Worm (Caenorhabditis elegans) whole organism, L2 larva: ENCODE data around the gene B0250.8.

Experiments used
- C34F6.9 ChIP-seq: fragments of 150-350 bp; optimal IDR thresholded peaks from 2 replicates; lab custom pipeline; 2014; ENCODE audit warnings: missing biosample characterization, missing genetic modification characterization
- F13H6.1 ChIP-seq: sonication (generic microtip); optimal IDR thresholded peaks from 2 replicates; lab custom pipeline; 2016; ENCODE audit warnings: missing genetic modification characterization, missing compliant biosample characterization
- R02D3.7 ChIP-seq: fragments of 150-350 bp; optimal IDR thresholded peaks from 2 replicates; lab custom pipeline; 2014; ENCODE audit warnings: missing biosample characterization, missing genetic modification characterization
- Y55F3AM.14 ChIP-seq: fragments of 200-800 bp; sonication (Bioruptor generic); optimal IDR thresholded peaks from 2 replicates; lab custom pipeline; 2018; ENCODE audit warnings: mild to moderate bottlenecking, missing genetic modification characterization, missing compliant biosample characterization
- ZK546.5 ChIP-seq: sonication (generic microtip); optimal IDR thresholded peaks from 2 replicates; lab custom pipeline; 2017; ENCODE audit warnings: missing biosample characterization, missing genetic modification characterization
- alr-1 ChIP-seq: fragments of 150-350 bp; optimal IDR thresholded peaks from 2 replicates; lab custom pipeline; 2014; ENCODE audit warnings: missing biosample characterization, missing genetic modification characterization
- aly-2 ChIP-seq: fragments of 150-350 bp; optimal IDR thresholded peaks from 2 replicates; lab custom pipeline; 2014; ENCODE audit warnings: missing biosample characterization, missing genetic modification characterization
- ama-1 ChIP-seq: fragments of 150-350 bp; optimal IDR thresholded peaks from 2 replicates; lab custom pipeline; 2018; ENCODE audit warnings: inconsistent platforms
- blmp-1 ChIP-seq: sonication (generic microtip); optimal IDR thresholded peaks from 2 replicates; lab custom pipeline; 2017; ENCODE audit warnings: missing genetic modification characterization, mild to moderate bottlenecking, missing compliant biosample characterization, antibody characterized with exemption, moderate library complexity; ENCODE audit not compliant: insufficient read depth
- ceh-16 ChIP-seq: fragments of 150-350 bp; optimal IDR thresholded peaks from 2 replicates; lab custom pipeline; 2014; ENCODE audit warnings: missing biosample characterization, missing genetic modification characterization
- ceh-82 ChIP-seq: fragments of 150-350 bp; optimal IDR thresholded peaks from 2 replicates; lab custom pipeline; 2014; ENCODE audit warnings: missing biosample characterization, missing genetic modification characterization
- crh-2 ChIP-seq: sonication (generic microtip); optimal IDR thresholded peaks from 2 replicates; lab custom pipeline; 2017; ENCODE audit warnings: missing biosample characterization, missing genetic modification characterization
- egl-27 ChIP-seq: sonication (generic microtip); optimal IDR thresholded peaks from 3 replicates; lab custom pipeline; 2017; ENCODE audit warnings: missing biosample characterization, missing genetic modification reagents, missing genetic modification characterization
- elt-1 ChIP-seq: fragments of 150-350 bp; optimal IDR thresholded peaks from 2 replicates; lab custom pipeline; 2014; ENCODE audit warnings: missing biosample characterization, missing genetic modification characterization
- elt-3 ChIP-seq: sonication (generic microtip); optimal IDR thresholded peaks from 2 replicates; lab custom pipeline; 2017; ENCODE audit warnings: missing biosample characterization, missing genetic modification characterization
- fos-1 ChIP-seq: fragments of 150-350 bp; optimal IDR thresholded peaks from 2 replicates; lab custom pipeline; 2014; ENCODE audit warnings: missing biosample characterization, missing genetic modification characterization
- lin-11 ChIP-seq: fragments of 150-350 bp; sonication (generic microtip); optimal IDR thresholded peaks from 2 replicates; lab custom pipeline; 2014; ENCODE audit warnings: missing biosample characterization, missing genetic modification characterization, inconsistent platforms, mixed read lengths
- lsy-2 ChIP-seq, 2 experiments: fragments of 150-350 bp in 1 of 2; sonication (generic microtip) in 1 of 2; optimal IDR thresholded peaks; 2 replicates each; lab custom pipeline; 2014 to 2017; ENCODE audit warnings: missing biosample characterization in 2 of 2, missing genetic modification characterization in 2 of 2
- mab-5 ChIP-seq: fragments of 150-350 bp; optimal IDR thresholded peaks from 2 replicates; lab custom pipeline; 2014; ENCODE audit warnings: missing biosample characterization, missing genetic modification characterization
- mbf-1 ChIP-seq: sonication (generic microtip); optimal IDR thresholded peaks from 2 replicates; lab custom pipeline; 2017; ENCODE audit warnings: missing biosample characterization, missing genetic modification characterization
- mdl-1 ChIP-seq, 2 experiments: fragments of 150-350 bp in 1 of 2; sonication (generic microtip) in 1 of 2; optimal IDR thresholded peaks; 2 replicates each; lab custom pipeline; 2017; ENCODE audit warnings: missing biosample characterization in 2 of 2, missing genetic modification characterization in 2 of 2
- nhr-10 ChIP-seq: sonication (generic microtip); optimal IDR thresholded peaks from 2 replicates; lab custom pipeline; 2017; ENCODE audit warnings: missing biosample characterization, missing genetic modification characterization
- nhr-11 ChIP-seq: fragments of 150-350 bp; optimal IDR thresholded peaks from 2 replicates; lab custom pipeline; 2014; ENCODE audit warnings: missing biosample characterization, missing genetic modification characterization
- nhr-12 ChIP-seq: fragments of 150-350 bp; optimal IDR thresholded peaks from 2 replicates; lab custom pipeline; 2014; ENCODE audit warnings: missing biosample characterization, missing genetic modification characterization
- nhr-129 ChIP-seq: fragments of 150-350 bp; optimal IDR thresholded peaks from 2 replicates; lab custom pipeline; 2014; ENCODE audit warnings: missing biosample characterization, missing genetic modification characterization
- nhr-21 ChIP-seq: fragments of 150-350 bp; optimal IDR thresholded peaks from 2 replicates; lab custom pipeline; 2014; ENCODE audit warnings: missing biosample characterization, missing genetic modification characterization
- nhr-23 ChIP-seq: fragments of 150-350 bp; optimal IDR thresholded peaks from 2 replicates; lab custom pipeline; 2014; ENCODE audit warnings: missing biosample characterization, missing genetic modification reagents, missing genetic modification characterization
- nhr-237 ChIP-seq: fragments of 150-350 bp; optimal IDR thresholded peaks from 2 replicates; lab custom pipeline; 2014; ENCODE audit warnings: missing biosample characterization, missing genetic modification characterization
- nhr-25 ChIP-seq: fragments of 150-350 bp; sonication (generic microtip); optimal IDR thresholded peaks from 3 replicates; lab custom pipeline; 2014; ENCODE audit warnings: missing biosample characterization, missing genetic modification characterization
- nhr-6 ChIP-seq: fragments of 150-350 bp; optimal IDR thresholded peaks from 2 replicates; lab custom pipeline; 2014; ENCODE audit warnings: missing biosample characterization, missing genetic modification characterization
- nhr-77 ChIP-seq: fragments of 150-350 bp; optimal IDR thresholded peaks from 2 replicates; lab custom pipeline; 2014; ENCODE audit warnings: missing biosample characterization, missing genetic modification characterization
- peb-1 ChIP-seq: fragments of 150-350 bp; optimal IDR thresholded peaks from 2 replicates; lab custom pipeline; 2014; ENCODE audit warnings: missing biosample characterization, missing genetic modification characterization
- sma-3 ChIP-seq: sonication (generic microtip); optimal IDR thresholded peaks from 2 replicates; lab custom pipeline; 2016; ENCODE audit warnings: missing genetic modification reagents, missing genetic modification characterization, missing compliant biosample characterization
- sma-9 ChIP-seq, 2 experiments: fragments of 150-350 bp in 1 of 2; sonication (generic microtip) in 1 of 2; optimal IDR thresholded peaks; 2 replicates each; lab custom pipeline; 2014 to 2016; ENCODE audit warnings: missing genetic modification characterization in 2 of 2, mild to moderate bottlenecking in 1 of 2, missing biosample characterization in 1 of 2, missing compliant biosample characterization in 1 of 2, missing genetic modification reagents in 1 of 2, moderate library complexity in 1 of 2
- snpc-4 ChIP-seq: fragments of 150-350 bp; optimal IDR thresholded peaks from 2 replicates; lab custom pipeline; 2014; ENCODE audit warnings: missing biosample characterization, missing genetic modification characterization
- unc-39 ChIP-seq: fragments of 150-350 bp; optimal IDR thresholded peaks from 2 replicates; lab custom pipeline; 2014; ENCODE audit warnings: missing biosample characterization, missing genetic modification characterization
- unc-55 ChIP-seq: fragments of 150-350 bp; sonication (generic microtip); optimal IDR thresholded peaks from 3 replicates; lab custom pipeline; 2014; ENCODE audit warnings: missing biosample characterization, missing genetic modification reagents, missing genetic modification characterization
- unc-62 ChIP-seq: fragments of 150-350 bp; optimal IDR thresholded peaks from 2 replicates; lab custom pipeline; 2014; ENCODE audit warnings: missing biosample characterization, missing genetic modification reagents, missing genetic modification characterization
- zag-1 ChIP-seq: fragments of 150-350 bp; optimal IDR thresholded peaks from 2 replicates; lab custom pipeline; 2014; ENCODE audit warnings: missing biosample characterization, missing genetic modification characterization
- ztf-1 ChIP-seq: fragments of 200-800 bp; sonication (Bioruptor generic); conservative IDR thresholded peaks from 2 replicates; pipeline ENCODE4 v1.3.6; 2022; ENCODE audit warnings: missing genetic modification characterization, missing compliant biosample characterization
- ztf-11 ChIP-seq: sonication (generic microtip); optimal IDR thresholded peaks from 2 replicates; lab custom pipeline; 2017; ENCODE audit warnings: missing biosample characterization, missing genetic modification characterization
- ztf-4 ChIP-seq: fragments of 150-350 bp; optimal IDR thresholded peaks from 2 replicates; lab custom pipeline; 2014; ENCODE audit warnings: missing biosample characterization, missing genetic modification characterization

B0250.8 gene

DNA sequence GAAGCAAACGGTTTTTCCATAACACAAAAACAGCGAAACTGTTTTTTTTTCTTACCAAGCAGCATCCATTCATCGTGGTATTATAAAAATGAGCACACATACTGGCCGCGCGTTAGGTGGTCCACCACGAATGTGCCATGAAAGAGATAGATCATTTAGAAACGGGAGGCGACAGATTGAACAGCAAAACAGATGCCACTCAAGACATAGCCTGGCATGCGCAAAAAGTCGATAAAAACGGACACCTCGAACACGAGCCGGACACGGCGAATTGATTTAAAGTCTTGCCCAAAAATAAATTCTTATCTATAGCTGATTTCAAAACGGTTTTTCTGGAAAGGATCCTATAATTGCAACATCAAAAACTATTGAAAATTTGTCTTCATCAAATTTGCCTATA lies 13.1 kb downstream of the B0250.8 start:
- TF ChIP-seq nhr-129 (tag; lab: Kevin White, UChicago), result no peak
- no peak for TF ChIP-seq peb-1 (tag; lab: Kevin White, UChicago)
- TF ChIP-seq ztf-1 (GFP tag; lab: Robert Waterston, UW), result no peak
- TF ChIP-seq nhr-77, result no peak
- TF ChIP-seq nhr-10 (tag; lab: Kevin White, UChicago), result no peak
- TF ChIP-seq nhr-25 (tag; lab: Kevin White, UChicago), result no peak
- TF ChIP-seq elt-1 (tag; lab: Kevin White, UChicago), result no peak
- TF ChIP-seq C34F6.9 (tag; lab: Kevin White, UChicago), result peak; percentile 5
- no peak for TF ChIP-seq nhr-12
- TF ChIP-seq lin-11 (tag; lab: Kevin White, UChicago), result no peak
- no peak for TF ChIP-seq nhr-11
- no peak for TF ChIP-seq nhr-6
- no peak for TF ChIP-seq ZK546.5
- TF ChIP-seq unc-55, result peak; percentile 3
- TF ChIP-seq R02D3.7, result no peak
- no peak for TF ChIP-seq aly-2 (tag; lab: Kevin White, UChicago)
- no peak for TF ChIP-seq Y55F3AM.14 (GFP tag; lab: Kevin White, UChicago)

DNA sequence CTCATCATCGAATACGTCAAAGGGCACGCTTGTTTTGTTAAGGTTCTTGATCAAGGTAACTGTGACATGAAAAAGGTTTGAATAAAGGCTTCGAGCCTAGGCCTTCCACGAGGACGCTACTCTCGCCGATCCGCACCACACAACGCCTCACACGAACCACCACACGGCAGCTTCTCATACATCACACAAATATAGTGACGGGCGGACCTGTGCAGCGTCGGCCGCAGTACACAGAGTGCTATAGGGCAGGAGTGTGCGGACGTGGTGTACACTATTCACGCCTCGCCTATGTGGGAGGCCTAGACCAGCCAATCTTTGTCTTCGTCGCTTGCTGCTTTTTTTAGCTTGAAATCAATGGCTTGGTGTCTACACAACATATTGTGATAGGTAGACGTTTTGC lies 14.6 kb downstream of the B0250.8 start:
- no peak for TF ChIP-seq elt-3 (tag; lab: Kevin White, UChicago)
- TF ChIP-seq unc-39, result no peak
- no peak for TF ChIP-seq R02D3.7
- no peak for TF ChIP-seq sma-3 (GFP tag; lab: Kevin White, UChicago)
- no peak for TF ChIP-seq nhr-25 (tag; lab: Kevin White, UChicago)
- peak; percentile 1 for TF ChIP-seq nhr-129 (tag; lab: Kevin White, UChicago)
- TF ChIP-seq unc-55, result peak; percentile 8
- TF ChIP-seq mdl-1 (tag; optimal IDR thresholded peaks at IDR 0.05; lab: Kevin White, UChicago), result no peak
- TF ChIP-seq snpc-4 (tag; lab: Kevin White, UChicago), result peak; percentile 96
- TF ChIP-seq crh-2 (tag; lab: Kevin White, UChicago), result no peak
- no peak for TF ChIP-seq elt-1 (tag; lab: Kevin White, UChicago)
- TF ChIP-seq mbf-1 (tag; lab: Kevin White, UChicago), result no peak
- TF ChIP-seq ceh-82 (tag; lab: Kevin White, UChicago), result no peak
- no peak for TF ChIP-seq nhr-237 (tag; lab: Kevin White, UChicago)
- no peak for TF ChIP-seq peb-1 (tag; lab: Kevin White, UChicago)
- TF ChIP-seq unc-62 (GFP tag; lab: Kevin White, UChicago), result no peak
- TF ChIP-seq nhr-11, result no peak
- no peak for TF ChIP-seq Y55F3AM.14 (GFP tag; lab: Kevin White, UChicago)
- no peak for TF ChIP-seq nhr-77
- no peak for TF ChIP-seq ZK546.5
- TF ChIP-seq sma-9 (GFP tag; optimal IDR thresholded peaks at IDR 0.05; lab: Kevin White, UChicago), result no peak
- no peak for TF ChIP-seq sma-9 (tag; optimal IDR thresholded peaks at IDR 0.05; lab: Kevin White, UChicago)
- TF ChIP-seq lsy-2 (tag; optimal IDR thresholded peaks at IDR 0.05; lab: Kevin White, UChicago), result no peak
- TF ChIP-seq nhr-6, result no peak
- TF ChIP-seq aly-2 (tag; lab: Kevin White, UChicago), result no peak
- TF ChIP-seq nhr-23, result no peak

DNA sequence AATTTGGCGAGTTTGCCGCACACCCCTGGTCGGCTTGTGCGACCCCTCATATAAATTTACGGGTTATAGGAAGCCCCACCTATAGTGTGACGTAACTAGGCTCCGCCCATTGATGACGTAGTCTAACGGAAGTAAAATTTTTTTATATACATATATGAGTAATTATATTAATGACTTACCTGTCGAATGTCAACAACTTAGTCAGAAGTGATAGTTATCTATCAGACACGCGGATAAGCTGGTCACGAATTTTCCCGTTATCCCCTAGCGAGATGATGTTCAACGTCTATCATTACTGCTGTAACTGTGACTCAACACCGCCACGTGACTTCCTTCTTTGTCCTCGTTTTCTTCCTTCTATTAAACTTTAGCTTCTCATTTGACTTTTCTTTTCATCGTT lies 16.5 kb downstream of the B0250.8 start, which contains the start of gene srd-70:
srd-70 (plus strand) TSS at position 301 of the 400 bp plus-strand sequence.
- TF ChIP-seq ceh-16 (tag; lab: Kevin White, UChicago) (no peak), fos-1 (no peak), snpc-4 (tag; lab: Kevin White, UChicago) (no peak), nhr-23 (no peak), lin-11 (tag; lab: Kevin White, UChicago) (no peak), mbf-1 (tag; lab: Kevin White, UChicago) (no peak), nhr-25 (tag; lab: Kevin White, UChicago) (no peak), zag-1 (no peak), F13H6.1 (no peak), nhr-12 (no peak), ztf-11 (tag; lab: Kevin White, UChicago) (no peak), ama-1 (lab: Kevin White, UChicago) (no peak)

DNA sequence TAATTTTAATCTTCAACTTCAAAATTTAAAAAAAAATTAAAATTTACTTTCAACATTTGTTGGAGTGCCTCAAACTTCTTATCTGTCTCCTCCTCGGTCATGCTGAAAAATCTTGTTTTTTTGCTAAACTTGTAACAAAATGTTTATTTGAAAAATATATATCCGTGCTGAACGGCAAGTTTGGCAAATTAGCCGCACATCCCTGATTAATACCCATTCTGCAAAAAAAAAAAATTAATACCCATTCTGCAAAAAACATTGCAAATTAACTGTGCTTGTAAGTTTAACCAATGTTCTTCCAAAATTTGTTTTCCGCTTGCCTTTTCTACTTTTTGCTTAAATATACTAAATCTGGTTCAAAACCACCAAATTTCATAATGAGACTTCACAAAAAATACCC lies 17.2 kb downstream of the B0250.8 start, which contains the start of gene F48F5.6:
F48F5.6 (minus strand) TSS at position 101 of the 400 bp plus-strand sequence.
- TF ChIP-seq ztf-1 (GFP tag; lab: Robert Waterston, UW) (no peak), mdl-1 (tag; optimal IDR thresholded peaks at IDR 0.05; lab: Kevin White, UChicago) (no peak), mab-5 (no peak), nhr-129 (tag; lab: Kevin White, UChicago) (no peak), Y55F3AM.14 (GFP tag; lab: Kevin White, UChicago) (no peak), alr-1 (no peak), ceh-82 (tag; lab: Kevin White, UChicago) (no peak), nhr-21 (tag; lab: Kevin White, UChicago) (no peak), ZK546.5 (no peak), lin-11 (tag; lab: Kevin White, UChicago) (no peak), crh-2 (tag; lab: Kevin White, UChicago) (no peak), elt-3 (tag; lab: Kevin White, UChicago) (no peak), peb-1 (tag; lab: Kevin White, UChicago) (no peak), ztf-4 (tag; lab: Kevin White, UChicago) (no peak), sma-3 (GFP tag; lab: Kevin White, UChicago) (no peak), blmp-1 (tag; lab: Kevin White, UChicago) (no peak), ztf-11 (tag; lab: Kevin White, UChicago) (no peak), C34F6.9 (tag; lab: Kevin White, UChicago) (no peak), egl-27 (tag; lab: Kevin White, UChicago) (no peak)
- TF ChIP-seq, all 48 proteins: peak for 0
